Worm (Caenorhabditis elegans): ENCODE measurements around the gene nhr-166.

DNA sequence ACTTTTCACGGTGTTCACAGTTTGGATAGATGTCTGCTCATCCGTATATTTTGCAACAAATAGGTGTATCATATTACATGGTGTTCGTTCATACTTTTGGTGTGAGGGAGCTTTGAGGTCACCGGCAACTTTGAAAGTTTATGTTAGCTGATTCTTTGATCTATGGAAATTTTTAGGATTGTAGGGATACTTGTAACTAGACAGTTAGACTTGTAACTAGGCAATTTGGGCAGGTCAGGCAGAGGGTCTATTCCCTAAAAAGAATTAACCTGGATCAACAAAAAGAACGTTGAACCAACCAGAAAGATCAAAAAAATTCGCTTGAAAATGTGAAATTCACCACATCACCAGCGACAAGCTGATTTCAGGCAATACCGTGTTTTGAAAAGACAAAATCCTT lies 13.9 kb downstream of the nhr-166 start:
- TF ChIP-seq fkh-10 (GFP tag; optimal IDR thresholded peaks at IDR 0.05), result no peak
- no peak for TF ChIP-seq nhr-6 (tag; optimal IDR thresholded peaks at IDR 0.05)
